Fruit fly (Drosophila melanogaster) whole organism, prepupa: ENCODE data around the gene eIF2Bepsilon.

Experiments
- Blimp-1 ChIP-seq: fragments of 200-800 bp; sonication (Bioruptor generic); optimal IDR thresholded peaks from 3 replicates; lab custom pipeline; 2017; ENCODE audit warnings: missing biosample characterization, missing genetic modification characterization, mild to moderate bottlenecking, moderate library complexity, missing genetic modification reagents
- CG10631 ChIP-seq: fragments of 200-800 bp; sonication (Bioruptor generic); optimal IDR thresholded peaks from 2 replicates; lab custom pipeline; 2016; ENCODE audit warnings: missing biosample characterization, missing genetic modification characterization
- CG10669 ChIP-seq: fragments of 200-800 bp; sonication (Bioruptor generic); optimal IDR thresholded peaks from 3 replicates; lab custom pipeline; 2018; ENCODE audit warnings: missing biosample characterization, mild to moderate bottlenecking, missing genetic modification characterization, moderate library complexity
- CG11762 ChIP-seq: fragments of 200-800 bp; sonication (Bioruptor generic); optimal IDR thresholded peaks from 3 replicates; lab custom pipeline; 2016; ENCODE audit warnings: missing biosample characterization, missing genetic modification characterization; ENCODE audit not compliant: insufficient read depth
- CG11902 ChIP-seq: fragments of 200-800 bp; sonication (Bioruptor generic); optimal IDR thresholded peaks from 3 replicates; lab custom pipeline; 2016; ENCODE audit warnings: missing biosample characterization, missing genetic modification characterization
- CG15336 ChIP-seq: fragments of 200-800 bp; sonication (Bioruptor generic); IDR thresholded peaks from 2 replicates; pipeline ENCODE4 v1.3.6; 2022; ENCODE audit warnings: missing biosample characterization, missing genetic modification characterization
- CG1621 ChIP-seq: fragments of 200-800 bp; sonication (Bioruptor generic); optimal IDR thresholded peaks from 3 replicates; lab custom pipeline; 2018; ENCODE audit warnings: missing biosample characterization, mild to moderate bottlenecking, missing genetic modification characterization
- CG16779 ChIP-seq: fragments of 200-800 bp; sonication (Bioruptor generic); optimal IDR thresholded peaks from 3 replicates; lab custom pipeline; 2017; ENCODE audit warnings: missing biosample characterization, mild to moderate bottlenecking, missing genetic modification characterization
- CG3032 ChIP-seq: fragments of 200-800 bp; optimal IDR thresholded peaks from 2 replicates; lab custom pipeline; 2019; ENCODE audit warnings: missing biosample characterization, mild to moderate bottlenecking, missing genetic modification characterization, moderate library complexity
- CG31627 ChIP-seq: fragments of 200-800 bp; sonication (Bioruptor generic); optimal IDR thresholded peaks from 3 replicates; lab custom pipeline; 2016; ENCODE audit warnings: missing biosample characterization, missing genetic modification characterization
- CG32006 ChIP-seq: fragments of 200-800 bp; sonication (Bioruptor generic); optimal IDR thresholded peaks from 3 replicates; lab custom pipeline; 2017; ENCODE audit warnings: missing biosample characterization, mild to moderate bottlenecking, missing genetic modification characterization
- CG34406 ChIP-seq: fragments of 200-800 bp; sonication (Bioruptor generic); optimal IDR thresholded peaks from 3 replicates; lab custom pipeline; 2016; ENCODE audit warnings: missing biosample characterization, missing genetic modification characterization
- CG4318 ChIP-seq: fragments of 200-800 bp; sonication (Bioruptor generic); optimal IDR thresholded peaks from 3 replicates; lab custom pipeline; 2017; ENCODE audit warnings: missing biosample characterization, mild to moderate bottlenecking, missing genetic modification characterization
- CG6163 ChIP-seq: fragments of 200-800 bp; sonication (Bioruptor generic); IDR thresholded peaks from 3 replicates; pipeline ENCODE4 v1.3.6; 2022; ENCODE audit warnings: missing biosample characterization, missing genetic modification characterization
- CG6276 ChIP-seq: fragments of 200-800 bp; sonication (Bioruptor generic); optimal IDR thresholded peaks from 2 replicates; lab custom pipeline; 2017; ENCODE audit warnings: missing biosample characterization, mild to moderate bottlenecking, missing genetic modification characterization
- CG6808 ChIP-seq: fragments of 200-800 bp; sonication (Bioruptor generic); optimal IDR thresholded peaks from 3 replicates; lab custom pipeline; 2017; ENCODE audit warnings: missing biosample characterization, missing genetic modification characterization, mild to moderate bottlenecking, moderate library complexity, missing genetic modification reagents
- CG6854 ChIP-seq: fragments of 200-800 bp; sonication (Bioruptor generic); optimal IDR thresholded peaks from 2 replicates; lab custom pipeline; 2017; ENCODE audit warnings: missing biosample characterization, mild to moderate bottlenecking, missing genetic modification characterization
- CG7368 ChIP-seq: fragments of 200-800 bp; sonication (Bioruptor generic); optimal IDR thresholded peaks from 3 replicates; lab custom pipeline; 2016; ENCODE audit warnings: missing biosample characterization, missing genetic modification characterization
- CG8119 ChIP-seq: fragments of 200-800 bp; sonication (Bioruptor generic); IDR thresholded peaks from 3 replicates; pipeline ENCODE4 v1.3.6; 2022; ENCODE audit warnings: missing biosample characterization, missing genetic modification characterization
- CG8319 ChIP-seq: fragments of 200-800 bp; sonication (Bioruptor generic); optimal IDR thresholded peaks from 3 replicates; lab custom pipeline; 2016; ENCODE audit warnings: missing biosample characterization, missing genetic modification characterization
- CG9139 ChIP-seq: fragments of 200-800 bp; sonication (Bioruptor generic); optimal IDR thresholded peaks from 3 replicates; lab custom pipeline; 2017; ENCODE audit warnings: missing biosample characterization, mild to moderate bottlenecking, missing genetic modification characterization
- Eip75B ChIP-seq: fragments of 200-800 bp; sonication (Bioruptor generic); optimal IDR thresholded peaks from 3 replicates; lab custom pipeline; 2016; ENCODE audit warnings: missing biosample characterization, missing genetic modification characterization
- Eip93F ChIP-seq: fragments of 200-800 bp; sonication (Bioruptor generic); optimal IDR thresholded peaks from 2 replicates; lab custom pipeline; 2016; ENCODE audit warnings: missing biosample characterization, mild to moderate bottlenecking, missing genetic modification characterization
- Gug ChIP-seq: fragments of 200-800 bp; sonication (Bioruptor generic); IDR thresholded peaks from 2 replicates; pipeline ENCODE4 v1.3.6; 2022; ENCODE audit warnings: missing biosample characterization, missing genetic modification characterization
- Hr38 ChIP-seq: sonication (Bioruptor generic); optimal IDR thresholded peaks from 2 replicates; lab custom pipeline; 2016; ENCODE audit warnings: missing biosample characterization, missing genetic modification characterization
- Hr39 ChIP-seq: fragments of 200-800 bp; sonication (Bioruptor generic); optimal IDR thresholded peaks from 2 replicates; lab custom pipeline; 2016; ENCODE audit warnings: missing biosample characterization, missing genetic modification characterization
- Hr4 ChIP-seq: fragments of 200-800 bp; sonication (Bioruptor generic); optimal IDR thresholded peaks from 3 replicates; lab custom pipeline; 2016; ENCODE audit warnings: missing biosample characterization, missing genetic modification characterization
- Lpt ChIP-seq: fragments of 200-800 bp; sonication (Bioruptor generic); optimal IDR thresholded peaks from 3 replicates; lab custom pipeline; 2016; ENCODE audit warnings: missing biosample characterization, missing genetic modification characterization
- Met ChIP-seq: fragments of 200-800 bp; sonication (Bioruptor generic); optimal IDR thresholded peaks from 3 replicates; lab custom pipeline; 2016; ENCODE audit warnings: missing biosample characterization, missing genetic modification characterization
- Smox ChIP-seq: fragments of 200-800 bp; sonication (Bioruptor generic); optimal IDR thresholded peaks from 3 replicates; lab custom pipeline; 2016; ENCODE audit warnings: missing biosample characterization, missing genetic modification characterization
- Sox102F ChIP-seq: fragments of 200-800 bp; sonication (Bioruptor generic); optimal IDR thresholded peaks from 2 replicates; lab custom pipeline; 2016; ENCODE audit warnings: missing biosample characterization, mild to moderate bottlenecking, missing genetic modification characterization
- Sox14 ChIP-seq: fragments of 200-800 bp; sonication (Bioruptor generic); optimal IDR thresholded peaks from 3 replicates; lab custom pipeline; 2016; ENCODE audit warnings: missing biosample characterization, missing genetic modification characterization
- Sox15 ChIP-seq: fragments of 200-800 bp; sonication (Bioruptor generic); optimal IDR thresholded peaks from 3 replicates; lab custom pipeline; 2016; ENCODE audit warnings: missing biosample characterization, missing genetic modification characterization
- achi ChIP-seq: fragments of 200-800 bp; sonication (Bioruptor generic); optimal IDR thresholded peaks from 3 replicates; lab custom pipeline; 2016; ENCODE audit warnings: missing biosample characterization, missing genetic modification characterization
- acj6 ChIP-seq: fragments of 200-800 bp; sonication (Bioruptor generic); optimal IDR thresholded peaks from 3 replicates; lab custom pipeline; 2016; ENCODE audit warnings: missing biosample characterization, missing genetic modification characterization
- cyc ChIP-seq: fragments of 200-800 bp; sonication (Bioruptor generic); optimal IDR thresholded peaks from 3 replicates; lab custom pipeline; 2016; ENCODE audit warnings: missing biosample characterization, missing genetic modification characterization
- dac ChIP-seq: fragments of 200-800 bp; sonication (Bioruptor generic); optimal IDR thresholded peaks from 2 replicates; lab custom pipeline; 2017; ENCODE audit warnings: missing biosample characterization, mild to moderate bottlenecking, missing genetic modification characterization
- dsx ChIP-seq: fragments of 200-800 bp; optimal IDR thresholded peaks from 3 replicates; lab custom pipeline; 2019; ENCODE audit warnings: missing biosample characterization, mild to moderate bottlenecking, missing genetic modification characterization, moderate library complexity; ENCODE audit not compliant: poor library complexity, severe bottlenecking
- eg ChIP-seq: fragments of 200-800 bp; sonication (Bioruptor generic); IDR thresholded peaks from 3 replicates; pipeline ENCODE4 v1.3.6; 2022; ENCODE audit warnings: missing biosample characterization, missing genetic modification characterization
- esn ChIP-seq: fragments of 200-800 bp; sonication (Bioruptor generic); optimal IDR thresholded peaks from 2 replicates; lab custom pipeline; 2016; ENCODE audit warnings: missing biosample characterization, mild to moderate bottlenecking, missing genetic modification characterization, moderate library complexity
- fd59A ChIP-seq: fragments of 200-800 bp; sonication (Bioruptor generic); optimal IDR thresholded peaks from 2 replicates; lab custom pipeline; 2017; ENCODE audit warnings: missing biosample characterization, mild to moderate bottlenecking, missing genetic modification characterization, missing genetic modification reagents
- lz ChIP-seq: fragments of 200-800 bp; sonication (Bioruptor generic); optimal IDR thresholded peaks from 3 replicates; lab custom pipeline; 2016; ENCODE audit warnings: missing biosample characterization, missing genetic modification characterization
- net ChIP-seq: fragments of 200-800 bp; sonication (Bioruptor generic); optimal IDR thresholded peaks from 3 replicates; lab custom pipeline; 2016; ENCODE audit warnings: missing biosample characterization, missing genetic modification characterization
- salr ChIP-seq, 2 experiments: fragments of 200-800 bp; sonication (Bioruptor generic); optimal IDR thresholded peaks; 3 replicates each; lab custom pipeline; 2016 to 2018; ENCODE audit warnings: missing biosample characterization in 2 of 2, missing genetic modification characterization in 2 of 2, mild to moderate bottlenecking in 1 of 2
- ss ChIP-seq, 2 experiments: fragments of 200-800 bp; sonication (Bioruptor generic); optimal IDR thresholded peaks; 2 replicates in 1 of 2; 3 replicates in 1 of 2; lab custom pipeline; 2017 to 2018; ENCODE audit warnings: mild to moderate bottlenecking in 2 of 2, missing biosample characterization in 2 of 2, missing genetic modification characterization in 2 of 2, moderate library complexity in 1 of 2
- svp ChIP-seq: fragments of 200-800 bp; sonication (Bioruptor generic); peaks from one replicate; lab custom pipeline; 2016; ENCODE audit warnings: missing biosample characterization, missing genetic modification characterization
- topi ChIP-seq: fragments of 200-800 bp; sonication (Bioruptor generic); optimal IDR thresholded peaks from 3 replicates; lab custom pipeline; 2016; ENCODE audit warnings: missing biosample characterization, missing genetic modification characterization

The eIF2Bepsilon gene

DNA sequence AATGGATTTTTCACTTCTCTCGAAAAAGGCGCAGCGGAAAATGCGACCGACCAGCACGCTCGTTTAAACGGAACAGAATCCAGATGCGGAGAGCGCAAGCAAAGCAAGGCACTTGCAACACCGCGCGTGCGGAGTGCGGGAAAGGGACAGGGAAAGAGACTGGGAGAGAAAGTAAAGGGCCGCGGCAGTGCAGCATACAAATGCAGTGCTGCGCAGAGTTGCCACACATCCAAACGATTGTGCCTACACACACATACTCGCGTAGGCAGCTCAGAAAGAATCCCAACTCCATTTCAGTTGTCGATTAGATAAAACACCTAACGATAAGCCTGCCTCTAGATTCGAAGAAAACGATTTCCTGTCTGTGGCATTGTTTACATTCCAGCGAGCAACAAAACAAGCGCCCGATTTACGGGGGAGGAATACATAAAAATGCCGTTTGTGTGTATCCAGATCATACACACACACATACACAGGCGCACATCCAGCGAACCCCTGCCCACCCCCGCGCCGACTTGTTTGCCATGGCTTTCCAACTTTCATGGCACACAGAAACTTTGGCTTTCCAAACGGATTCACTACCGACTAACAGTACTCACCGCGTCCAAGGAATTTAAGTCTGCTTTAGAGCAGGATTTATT is 23.1 kb downstream of the eIF2Bepsilon start (continued):
- TF ChIP-seq Sox102F (GFP tag; lab: Kevin White, UChicago) (no peak), Hr39 (GFP tag; lab: Kevin White, UChicago) (no peak), Eip75B (no peak), CG9139 (no peak), achi (GFP tag; lab: Kevin White, UChicago) (no peak), CG34406 (GFP tag; lab: Kevin White, UChicago) (no peak), esn (GFP tag; lab: Kevin White, UChicago) (no peak), Gug (GFP tag; lab: Robert Waterston, UW) (no peak), Smox (GFP tag; lab: Kevin White, UChicago) (no peak), CG11902 (GFP tag; lab: Kevin White, UChicago) (no peak), lz (GFP tag; lab: Kevin White, UChicago) (no peak), Blimp-1 (GFP tag; lab: Kevin White, UChicago) (peak; percentile 56), CG6808 (GFP tag; lab: Kevin White, UChicago) (no peak), acj6 (no peak), Sox14 (GFP tag; lab: Kevin White, UChicago) (peak; percentile 17), CG6276 (no peak), eg (GFP tag; lab: Robert Waterston, UW) (no peak), Lpt (GFP tag; lab: Kevin White, UChicago) (peak; percentile 26), CG3032 (tag; lab: Kevin White, UChicago) (no peak)

DNA sequence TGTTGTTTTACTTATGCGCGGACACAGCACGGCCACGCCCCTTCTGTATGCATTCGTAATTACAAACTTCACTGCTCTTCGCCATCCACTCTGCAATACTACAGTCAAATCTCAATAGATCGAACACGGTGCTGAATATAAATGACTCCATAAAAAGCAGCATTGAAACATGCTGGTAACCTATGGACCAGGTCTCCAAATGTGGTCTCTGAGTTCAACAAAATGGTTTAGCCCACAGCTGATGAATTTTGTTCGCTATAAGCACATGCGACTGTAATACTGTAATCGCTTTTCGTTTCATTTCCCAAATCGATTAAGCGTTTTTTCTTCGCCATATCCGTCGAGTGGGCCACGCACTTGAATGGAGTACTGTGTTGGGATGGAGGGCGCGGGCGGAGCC is 25.3 kb downstream of the eIF2Bepsilon start:
- TF ChIP-seq CG15336 (GFP tag; lab: Robert Waterston, UW) (peak; percentile 50), dsx (GFP tag; lab: Kevin White, UChicago) (no peak), CG16779 (no peak), salr (GFP tag; optimal IDR thresholded peaks at IDR 0.05; lab: Kevin White, UChicago) (peak in 1 of 2 experiments; percentile 7), Hr4 (GFP tag; lab: Kevin White, UChicago) (no peak), Sox15 (GFP tag; lab: Kevin White, UChicago) (no peak), dac (no peak), CG34406 (GFP tag; lab: Kevin White, UChicago) (peak; percentile 28), CG6276 (no peak), CG3032 (tag; lab: Kevin White, UChicago) (peak; percentile 37), CG8119 (GFP tag; lab: Robert Waterston, UW) (peak; percentile 40; the same call in 1 of the 3 replicates), ss (GFP tag; optimal IDR thresholded peaks at IDR 0.05; lab: Kevin White, UChicago) (peak in 1 of 2 experiments; percentile 38), CG31627 (GFP tag; lab: Kevin White, UChicago) (peak; percentile 69), CG10631 (GFP tag; lab: Kevin White, UChicago) (peak; percentile 42), CG10669 (GFP tag; lab: Kevin White, UChicago) (no peak), CG11762 (GFP tag; lab: Kevin White, UChicago) (no peak), CG32006 (GFP tag; lab: Kevin White, UChicago) (peak; percentile 63), Sox14 (GFP tag; lab: Kevin White, UChicago) (peak; percentile 64), svp (peak; percentile 74), cyc (GFP tag; lab: Kevin White, UChicago) (peak; percentile 71), CG1621 (peak; percentile 17), Eip75B (no peak), CG11902 (GFP tag; lab: Kevin White, UChicago) (no peak), CG7368 (no peak), Hr38 (GFP tag; lab: Kevin White, UChicago) (no peak), Blimp-1 (GFP tag; lab: Kevin White, UChicago) (no peak), Eip93F (GFP tag; lab: Kevin White, UChicago) (no peak), CG9139 (no peak), CG4318 (GFP tag; lab: Kevin White, UChicago) (no peak), topi (GFP tag; lab: Kevin White, UChicago) (peak; percentile 66), Smox (GFP tag; lab: Kevin White, UChicago) (no peak), CG6808 (GFP tag; lab: Kevin White, UChicago) (no peak), eg (GFP tag; lab: Robert Waterston, UW) (peak; percentile 68), Met (GFP tag; lab: Kevin White, UChicago) (no peak), CG6163 (GFP tag; lab: Robert Waterston, UW) (peak; percentile 65), CG6854 (no peak), Gug (GFP tag; lab: Robert Waterston, UW) (peak; percentile 59), net (GFP tag; lab: Kevin White, UChicago) (no peak), CG8319 (GFP tag; lab: Kevin White, UChicago) (no peak), fd59A (GFP tag; lab: Kevin White, UChicago) (peak; percentile 34), lz (GFP tag; lab: Kevin White, UChicago) (peak; percentile 63), esn (GFP tag; lab: Kevin White, UChicago) (peak; percentile 67)
